Fruit fly (Drosophila melanogaster): ENCODE results near the gene CG11842.

The CG11842 gene

DNA sequence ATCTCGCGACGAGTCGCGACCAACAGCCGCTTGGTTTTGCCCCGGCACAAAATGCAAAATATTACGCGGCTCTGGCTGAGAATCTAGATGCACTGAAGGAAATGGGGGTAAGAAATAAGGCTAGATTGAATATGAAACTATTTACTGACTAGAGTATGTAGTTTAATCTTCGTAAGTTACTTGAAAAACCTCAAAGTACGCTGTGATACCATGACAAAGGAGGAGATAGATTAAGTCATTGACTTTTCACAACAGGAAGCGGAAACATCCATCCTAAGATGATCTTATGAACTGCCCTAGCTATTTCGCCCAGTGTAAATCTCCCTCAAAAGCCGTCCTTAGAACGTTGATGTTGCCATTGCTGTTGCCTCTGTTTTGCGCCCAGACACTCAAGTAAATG is 41.7 kb downstream of the CG11842 start (continued):
- TF ChIP-seq CG9139 (GFP tag; optimal IDR thresholded peaks at IDR 0.05) = peak; percentile 52
- TF ChIP-seq pdm3 (GFP tag; optimal IDR thresholded peaks at IDR 0.05) = peak; percentile 47
- peak; percentile 8 for TF ChIP-seq topi (GFP tag; optimal IDR thresholded peaks at IDR 0.05)
- TF ChIP-seq CG3919 (GFP tag; optimal IDR thresholded peaks at IDR 0.05) = peak; percentile 78
- TF ChIP-seq net (GFP tag; optimal IDR thresholded peaks at IDR 0.05) = peak; percentile 44
- TF ChIP-seq vri (GFP tag; optimal IDR thresholded peaks at IDR 0.05) = no peak
- TF ChIP-seq CG8119 (GFP tag; IDR thresholded peaks at IDR 0.05) = peak; percentile 66
- TF ChIP-seq CG6276 (GFP tag; optimal IDR thresholded peaks at IDR 0.05) = peak; percentile 57
- TF ChIP-seq CG6792 (GFP tag; optimal IDR thresholded peaks at IDR 0.05) = peak; percentile 37
- no peak for TF ChIP-seq CG8632 (GFP tag; optimal IDR thresholded peaks at IDR 0.05)
- TF ChIP-seq eg (GFP tag; IDR thresholded peaks at IDR 0.05) = 0 out of 3 replicates have a peak, but pooled peaks have one; percentile 46
- TF ChIP-seq acj6 (GFP tag; optimal IDR thresholded peaks at IDR 0.05) = peak; percentile 47
- no peak for TF ChIP-seq Hr38 (GFP tag; optimal IDR thresholded peaks at IDR 0.05)
- TF ChIP-seq CG4318 (GFP tag; optimal IDR thresholded peaks at IDR 0.05) = no peak
- TF ChIP-seq Ets96B (tag; optimal IDR thresholded peaks at IDR 0.05) = peak; percentile 77
- TF ChIP-seq CG6163 (GFP tag; IDR thresholded peaks at IDR 0.05) = peak; percentile 67
- TF ChIP-seq Blimp-1 (GFP tag; optimal IDR thresholded peaks at IDR 0.05) = no peak
- TF ChIP-seq CG15336 (GFP tag; IDR thresholded peaks at IDR 0.05) = peak; percentile 59; the same call in 1 of the 2 replicates
- TF ChIP-seq CG3032 (tag; optimal IDR thresholded peaks at IDR 0.05) = peak; percentile 72
- peak; percentile 39 to 43 for TF ChIP-seq ss (GFP tag; optimal IDR thresholded peaks at IDR 0.05)

DNA sequence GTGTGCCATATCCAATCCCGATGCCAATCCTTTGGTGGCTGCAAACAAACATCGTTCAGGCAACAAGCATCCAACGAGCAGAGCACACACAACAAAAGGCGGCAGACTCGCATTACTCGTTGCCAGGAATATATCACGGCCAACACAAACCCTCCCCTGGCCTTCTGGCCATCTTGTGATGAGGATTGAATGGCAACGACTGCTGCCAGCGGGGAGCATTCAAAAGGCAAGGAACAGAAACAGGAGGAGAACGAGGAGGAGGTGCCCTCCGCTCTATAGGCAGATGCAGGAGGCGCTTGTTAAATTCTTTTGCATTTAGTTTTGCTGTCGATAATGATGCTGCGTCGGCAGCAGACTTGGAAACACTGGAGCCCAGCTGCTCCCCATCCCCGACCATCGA is 43.0 kb downstream of the CG11842 start:
- TF ChIP-seq CG9139 (GFP tag; optimal IDR thresholded peaks at IDR 0.05) (no peak), CG6854 (GFP tag; optimal IDR thresholded peaks at IDR 0.05) (peak; percentile 5)

dm6 chr3R:29096009-29096443 is 43.5 kb downstream of the CG11842 start:
- TF ChIP-seq Hr4 (GFP tag; optimal IDR thresholded peaks at IDR 0.05) (no peak), Sox15 (GFP tag; optimal IDR thresholded peaks at IDR 0.05) (peak; percentile 61), CG6792 (GFP tag; optimal IDR thresholded peaks at IDR 0.05) (peak; percentile 82), achi (GFP tag; optimal IDR thresholded peaks at IDR 0.05) (peak; percentile 77), CG11294 (GFP tag; IDR thresholded peaks at IDR 0.05) (no peak), Blimp-1 (GFP tag; optimal IDR thresholded peaks at IDR 0.05) (peak; percentile 56), CG31627 (GFP tag; optimal IDR thresholded peaks at IDR 0.05) (peak; percentile 88), Met (GFP tag; optimal IDR thresholded peaks at IDR 0.05) (peak; percentile 91), Ets96B (tag; optimal IDR thresholded peaks at IDR 0.05) (peak; percentile 86), CG11762 (GFP tag; optimal IDR thresholded peaks at IDR 0.05; ENCODE audit: insufficient read depth) (peak; percentile 44), CG3032 (tag; optimal IDR thresholded peaks at IDR 0.05) (peak; percentile 83), cyc (GFP tag; optimal IDR thresholded peaks at IDR 0.05) (peak; percentile 85), spab (GFP tag; optimal IDR thresholded peaks at IDR 0.05) (peak; percentile 83), Eip78C (GFP tag) (peak; percentile 96), CG10631 (GFP tag; optimal IDR thresholded peaks at IDR 0.05) (peak; percentile 82), Lpt (GFP tag; optimal IDR thresholded peaks at IDR 0.05) (no peak), lz (GFP tag; optimal IDR thresholded peaks at IDR 0.05) (peak; percentile 84), CG7368 (GFP tag; optimal IDR thresholded peaks at IDR 0.05) (peak; percentile 50), salr (GFP tag; optimal IDR thresholded peaks at IDR 0.05) (peak in 1 of 2 experiments; percentile 60), Ets21C (GFP tag; optimal IDR thresholded peaks at IDR 0.05) (peak; percentile 85), Hr39 (GFP tag; optimal IDR thresholded peaks at IDR 0.05) (peak; percentile 91), Gug (GFP tag; IDR thresholded peaks at IDR 0.05) (peak; percentile 37; the same call in 1 of the 2 replicates), CG10669 (GFP tag; optimal IDR thresholded peaks at IDR 0.05) (peak; percentile 87), fd59A (GFP tag; optimal IDR thresholded peaks at IDR 0.05) (peak; percentile 81), fd85E (GFP tag; optimal IDR thresholded peaks at IDR 0.05) (no peak), Smox (GFP tag; optimal IDR thresholded peaks at IDR 0.05) (no peak), net (GFP tag; optimal IDR thresholded peaks at IDR 0.05) (peak; percentile 68), OdsH (GFP tag; optimal IDR thresholded peaks at IDR 0.05) (no peak), CG8119 (GFP tag; IDR thresholded peaks at IDR 0.05) (no peak; the same call in 2 of the 3 replicates), CG32006 (GFP tag; optimal IDR thresholded peaks at IDR 0.05) (no peak), Eip75B (GFP tag; optimal IDR thresholded peaks at IDR 0.05) (no peak), CG6276 (GFP tag; optimal IDR thresholded peaks at IDR 0.05) (no peak), CG8319 (GFP tag; optimal IDR thresholded peaks at IDR 0.05) (no peak), fkh (GFP tag; optimal IDR thresholded peaks at IDR 0.05) (no peak), Hr38 (GFP tag; optimal IDR thresholded peaks at IDR 0.05) (no peak), pdm3 (GFP tag; optimal IDR thresholded peaks at IDR 0.05) (no peak)

All from whole organism, prepupa.